Fruit fly (Drosophila melanogaster): ENCODE results near the gene lsn.
A peak's percentile ranks its signal among the peaks of the same experiment; 100 is the strongest.

Gene lsn

dm6 chr3R:21828785-21829486, 36.0 kb upstream of the lsn start (continued):
- TF ChIP-seq CG14860 (GFP tag; IDR thresholded peaks at IDR 0.05; ENCODE audit: partially characterized antibody) = no peak
- TF ChIP-seq abd-A (tag; optimal IDR thresholded peaks at IDR 0.05) = peak; percentile 60
- TF ChIP-seq CG17361 (GFP tag; IDR thresholded peaks at IDR 0.05) = no peak; the same call in none of the 3 replicates
- TF ChIP-seq wek (GFP tag; optimal IDR thresholded peaks at IDR 0.05) = no peak
- peak; percentile 37; the same call in 1 of the 2 replicates for TF ChIP-seq ssp (GFP tag; IDR thresholded peaks at IDR 0.05)
- peak; percentile 35 for TF ChIP-seq CG4328 (GFP tag; optimal IDR thresholded peaks at IDR 0.05)
- TF ChIP-seq Bteb2 (GFP tag; optimal IDR thresholded peaks at IDR 0.05) = no peak
- TF ChIP-seq bbx (GFP tag; IDR thresholded peaks at IDR 0.05; ENCODE audit: partially characterized antibody) = no peak
- no peak for TF ChIP-seq z (GFP tag; IDR thresholded peaks at IDR 0.05)
- TF ChIP-seq Dek (tag; optimal IDR thresholded peaks at IDR 0.05) = no peak
- peak; percentile 62 for TF ChIP-seq tio (GFP tag; optimal IDR thresholded peaks at IDR 0.05)
- peak; percentile 77 for TF ChIP-seq croc (GFP tag; conservative IDR thresholded peaks at IDR 0.05)
- no peak for TF ChIP-seq CG15514 (GFP tag; optimal IDR thresholded peaks at IDR 0.05)
- TF ChIP-seq Kr (GFP tag; optimal IDR thresholded peaks at IDR 0.05) = no peak
- no peak for TF ChIP-seq CG5953 (GFP tag; IDR thresholded peaks at IDR 0.05)
- no peak for TF ChIP-seq CG34224 (GFP tag; IDR thresholded peaks at IDR 0.05; ENCODE audit: partially characterized antibody)
- no peak for TF ChIP-seq CG11247 (GFP tag; IDR thresholded peaks at IDR 0.05)
- TF ChIP-seq CG18476 (GFP tag; optimal IDR thresholded peaks at IDR 0.05) = peak; percentile 28
- peak; percentile 49 for TF ChIP-seq org-1 (GFP tag; optimal IDR thresholded peaks at IDR 0.05)
- no peak for TF ChIP-seq CG12744 (GFP tag; optimal IDR thresholded peaks at IDR 0.05)
- no peak for TF ChIP-seq CG15073 (GFP tag; optimal IDR thresholded peaks at IDR 0.05)
- peak; percentile 63 for TF ChIP-seq CG30020 (tag; optimal IDR thresholded peaks at IDR 0.05)
- TF ChIP-seq CG4707 (GFP tag; optimal IDR thresholded peaks at IDR 0.05) = peak; percentile 58
- no peak for TF ChIP-seq dati (GFP tag; IDR thresholded peaks at IDR 0.05)
- no peak for TF ChIP-seq Nf-YA (GFP tag; IDR thresholded peaks at IDR 0.05)
- peak in 1 of 3 experiments; percentile 96 for TF ChIP-seq lola (GFP tag; optimal IDR thresholded peaks at IDR 0.05)
- peak in 1 of 2 experiments; percentile 51 for TF ChIP-seq chif (GFP tag; optimal IDR thresholded peaks at IDR 0.05)
- peak; percentile 65 for TF ChIP-seq CG1602 (GFP tag; optimal IDR thresholded peaks at IDR 0.05)
- peak; percentile 96 for TF ChIP-seq CG10979 (tag; optimal IDR thresholded peaks at IDR 0.05)
- no peak for TF ChIP-seq caup (GFP tag; optimal IDR thresholded peaks at IDR 0.05; ENCODE audit: severe bottlenecking)
- TF ChIP-seq BtbVII (GFP tag; optimal IDR thresholded peaks at IDR 0.05) = no peak
- TF ChIP-seq lilli (GFP tag; optimal IDR thresholded peaks at IDR 0.05) = peak; percentile 2
- 0 out of 3 replicates have a peak, but pooled peaks have one; percentile 10 for TF ChIP-seq CG7357 (GFP tag; IDR thresholded peaks at IDR 0.05)
- TF ChIP-seq cato (GFP tag; optimal IDR thresholded peaks at IDR 0.05; ENCODE audit: borderline replicate concordance) = peak; percentile 51
- TF ChIP-seq Awh (GFP tag; IDR thresholded peaks at IDR 0.05) = peak; percentile 62; the same call in 1 of the 2 replicates
- TF ChIP-seq CG15011 (GFP tag; optimal IDR thresholded peaks at IDR 0.05) = no peak
- no peak for TF ChIP-seq CG6854 (GFP tag; optimal IDR thresholded peaks at IDR 0.05)
- no peak for TF ChIP-seq fd64A (GFP tag; optimal IDR thresholded peaks at IDR 0.05)
- TF ChIP-seq CG14050 (GFP tag; IDR thresholded peaks at IDR 0.05) = no peak
- TF ChIP-seq CG17385 (GFP tag; optimal IDR thresholded peaks at IDR 0.05) = peak; percentile 53
- no peak for TF ChIP-seq Tbp (GFP tag; optimal IDR thresholded peaks at IDR 0.05)
- TF ChIP-seq bigmax (GFP tag; optimal IDR thresholded peaks at IDR 0.05) = no peak
- TF ChIP-seq kah (GFP tag; optimal IDR thresholded peaks at IDR 0.05) = no peak
- peak; percentile 6 for TF ChIP-seq TFAM (GFP tag; optimal IDR thresholded peaks at IDR 0.05)
- TF ChIP-seq Mrtf (GFP tag; IDR thresholded peaks at IDR 0.05) = no peak; the same call in 2 of the 3 replicates
- TF ChIP-seq slbo (GFP tag; IDR thresholded peaks at IDR 0.05) = no peak
- peak; percentile 53; the same call in 1 of the 2 replicates for TF ChIP-seq ranshi (GFP tag; IDR thresholded peaks at IDR 0.05)
- TF ChIP-seq CkIIα-i1 (GFP tag; IDR thresholded peaks at IDR 0.05) = no peak
- TF ChIP-seq CG1024 (GFP tag; IDR thresholded peaks at IDR 0.05) = no peak; the same call in 1 of the 2 replicates
